Worm (Caenorhabditis elegans) whole organism, L2 larva: ENCODE measurements around the gene C29F7.10.
"Not testable (repeated sequence)": the region's sequence is repeated elsewhere in the genome, so short reads cannot be mapped to it uniquely, and the experiment has no call there.

Experiments used
- blmp-1 ChIP-seq: sonication (generic microtip); optimal IDR thresholded peaks from 2 replicates; lab custom pipeline; 2017; ENCODE audit warnings: missing genetic modification characterization, mild to moderate bottlenecking, missing compliant biosample characterization, antibody characterized with exemption, moderate library complexity; ENCODE audit not compliant: insufficient read depth
- gmeb-1 ChIP-seq: fragments of 150-350 bp; optimal IDR thresholded peaks from 2 replicates; lab custom pipeline; 2014; ENCODE audit warnings: missing biosample characterization, missing genetic modification characterization
- mdl-1 ChIP-seq, 2 experiments: fragments of 150-350 bp in 1 of 2; sonication (generic microtip) in 1 of 2; optimal IDR thresholded peaks; 2 replicates each; lab custom pipeline; 2017; ENCODE audit warnings: missing biosample characterization in 2 of 2, missing genetic modification characterization in 2 of 2
- nhr-21 ChIP-seq: fragments of 150-350 bp; optimal IDR thresholded peaks from 2 replicates; lab custom pipeline; 2014; ENCODE audit warnings: missing biosample characterization, missing genetic modification characterization
- nhr-23 ChIP-seq: fragments of 150-350 bp; optimal IDR thresholded peaks from 2 replicates; lab custom pipeline; 2014; ENCODE audit warnings: missing biosample characterization, missing genetic modification reagents, missing genetic modification characterization
- nhr-237 ChIP-seq: fragments of 150-350 bp; optimal IDR thresholded peaks from 2 replicates; lab custom pipeline; 2014; ENCODE audit warnings: missing biosample characterization, missing genetic modification characterization
- ztf-11 ChIP-seq: sonication (generic microtip); optimal IDR thresholded peaks from 2 replicates; lab custom pipeline; 2017; ENCODE audit warnings: missing biosample characterization, missing genetic modification characterization
- ztf-4 ChIP-seq: fragments of 150-350 bp; optimal IDR thresholded peaks from 2 replicates; lab custom pipeline; 2014; ENCODE audit warnings: missing biosample characterization, missing genetic modification characterization

- not testable (repeated sequence) for TF ChIP-seq nhr-237; nhr-23 (tag; lab: Kevin White, UChicago); blmp-1; ztf-11 (tag; lab: Kevin White, UChicago); nhr-21 (tag; lab: Kevin White, UChicago); gmeb-1; mdl-1 (tag; optimal IDR thresholded peaks at IDR 0.05; lab: Kevin White, UChicago); ztf-4 (tag; lab: Kevin White, UChicago)
Measured at ce11 chrX:13431388-13431787, at the start of gene C29F7.10.
